Fruit fly (Drosophila melanogaster) whole organism, embryonic: ENCODE results near the gene CG17329.

Experiments used
- CG10979 ChIP-seq: fragments of 200-800 bp; sonication (Bioruptor generic); optimal IDR thresholded peaks from 2 replicates; lab custom pipeline; 2018; ENCODE audit warnings: missing biosample characterization, mild to moderate bottlenecking, missing genetic modification characterization, moderate library complexity
- CG11696 ChIP-seq: fragments of 200-800 bp; sonication (Bioruptor generic); IDR thresholded peaks from 2 replicates; pipeline ENCODE4 v1.3.6; 2022; ENCODE audit warnings: missing biosample characterization, missing genetic modification characterization
- CG12155 ChIP-seq: fragments of 200-800 bp; sonication (Bioruptor generic); optimal IDR thresholded peaks from 3 replicates; lab custom pipeline; 2016; ENCODE audit warnings: missing biosample characterization, missing genetic modification characterization
- CG2129 ChIP-seq: fragments of 200-800 bp; sonication (Bioruptor generic); IDR thresholded peaks from 2 replicates; pipeline ENCODE4 v1.3.6; 2022; ENCODE audit warnings: missing biosample characterization, missing genetic modification characterization; ENCODE audit not compliant: partially characterized antibody
- CG2202 ChIP-seq: fragments of 200-800 bp; sonication (Bioruptor generic); optimal IDR thresholded peaks from 2 replicates; lab custom pipeline; 2018; ENCODE audit warnings: missing biosample characterization, mild to moderate bottlenecking, missing genetic modification characterization
- CG32532 ChIP-seq: fragments of 200-800 bp; sonication (Bioruptor generic); IDR thresholded peaks from 2 replicates; pipeline ENCODE4 v1.3.6; 2022; ENCODE audit warnings: missing biosample characterization, missing genetic modification characterization
- CG6689 ChIP-seq: fragments of 200-800 bp; sonication (Bioruptor generic); IDR thresholded peaks from 2 replicates; pipeline ENCODE4 v1.3.6; 2022; ENCODE audit warnings: missing biosample characterization, missing genetic modification characterization
- Side ChIP-seq: fragments of 200-800 bp; sonication (Bioruptor generic); optimal IDR thresholded peaks from 2 replicates; lab custom pipeline; 2016; ENCODE audit warnings: missing biosample characterization, missing genetic modification characterization
- Sry-β ChIP-seq: fragments of 200-800 bp; sonication (Bioruptor generic); optimal IDR thresholded peaks from 2 replicates; lab custom pipeline; 2018; ENCODE audit warnings: missing biosample characterization, mild to moderate bottlenecking, missing genetic modification characterization, moderate library complexity
- her ChIP-seq: fragments of 200-800 bp; sonication (Bioruptor generic); optimal IDR thresholded peaks from 2 replicates; lab custom pipeline; 2016; ENCODE audit warnings: missing biosample characterization, missing genetic modification characterization
- lbe ChIP-seq: fragments of 200-800 bp; sonication (Bioruptor generic); optimal IDR thresholded peaks from 2 replicates; lab custom pipeline; 2016; ENCODE audit warnings: missing biosample characterization, mild to moderate bottlenecking, missing genetic modification characterization
- ttk ChIP-seq: fragments of 200-800 bp; sonication (Bioruptor generic); IDR thresholded peaks from 2 replicates; pipeline ENCODE4 v2.1.2; 2022; ENCODE audit warnings: missing biosample characterization, missing genetic modification characterization
- twi ChIP-seq: fragments of 200-800 bp; optimal IDR thresholded peaks from 2 replicates; lab custom pipeline; 2019; ENCODE audit warnings: missing biosample characterization, mild to moderate bottlenecking, missing genetic modification characterization, moderate library complexity

dm6 chr2L:16319743-16320142 lies 28.7 kb downstream of the CG17329 start:
- TF ChIP-seq Sry-β (GFP tag; lab: Kevin White, UChicago) (no peak), CG2129 (no peak), Side (no peak), CG10979 (tag; lab: Kevin White, UChicago) (no peak), CG11696 (GFP tag; lab: Robert Waterston, UW) (no peak), CG12155 (GFP tag; lab: Kevin White, UChicago) (no peak), CG6689 (GFP tag; lab: Robert Waterston, UW) (no peak), lbe (no peak), twi (tag; lab: Kevin White, UChicago) (no peak), ttk (GFP tag; lab: Robert Waterston, UW) (no peak), CG32532 (GFP tag; lab: Robert Waterston, UW) (no peak), her (GFP tag; lab: Kevin White, UChicago) (no peak), CG2202 (tag; lab: Kevin White, UChicago) (no peak)
